Worm (Caenorhabditis elegans) whole organism, L2 larva: ENCODE measurements around the gene Y45G5AM.4.

ENCODE experiments used
- R02D3.7 ChIP-seq: fragments of 150-350 bp; optimal IDR thresholded peaks from 2 replicates; lab custom pipeline; 2014; ENCODE audit warnings: missing biosample characterization, missing genetic modification characterization
- ZK546.5 ChIP-seq: sonication (generic microtip); optimal IDR thresholded peaks from 2 replicates; lab custom pipeline; 2017; ENCODE audit warnings: missing biosample characterization, missing genetic modification characterization
- egl-27 ChIP-seq: sonication (generic microtip); optimal IDR thresholded peaks from 3 replicates; lab custom pipeline; 2017; ENCODE audit warnings: missing biosample characterization, missing genetic modification reagents, missing genetic modification characterization
- elt-3 ChIP-seq: sonication (generic microtip); optimal IDR thresholded peaks from 2 replicates; lab custom pipeline; 2017; ENCODE audit warnings: missing biosample characterization, missing genetic modification characterization
- lin-13 ChIP-seq: fragments of 150-350 bp; optimal IDR thresholded peaks from 2 replicates; lab custom pipeline; 2014; ENCODE audit warnings: missing biosample characterization, missing genetic modification reagents, missing genetic modification characterization
- mdl-1 ChIP-seq, 2 experiments: fragments of 150-350 bp in 1 of 2; sonication (generic microtip) in 1 of 2; optimal IDR thresholded peaks; 2 replicates each; lab custom pipeline; 2017; ENCODE audit warnings: missing biosample characterization in 2 of 2, missing genetic modification characterization in 2 of 2
- nhr-10 ChIP-seq: sonication (generic microtip); optimal IDR thresholded peaks from 2 replicates; lab custom pipeline; 2017; ENCODE audit warnings: missing biosample characterization, missing genetic modification characterization
- nhr-11 ChIP-seq: fragments of 150-350 bp; optimal IDR thresholded peaks from 2 replicates; lab custom pipeline; 2014; ENCODE audit warnings: missing biosample characterization, missing genetic modification characterization
- nhr-237 ChIP-seq: fragments of 150-350 bp; optimal IDR thresholded peaks from 2 replicates; lab custom pipeline; 2014; ENCODE audit warnings: missing biosample characterization, missing genetic modification characterization
- nhr-25 ChIP-seq: fragments of 150-350 bp; sonication (generic microtip); optimal IDR thresholded peaks from 3 replicates; lab custom pipeline; 2014; ENCODE audit warnings: missing biosample characterization, missing genetic modification characterization
- nhr-77 ChIP-seq: fragments of 150-350 bp; optimal IDR thresholded peaks from 2 replicates; lab custom pipeline; 2014; ENCODE audit warnings: missing biosample characterization, missing genetic modification characterization
- snpc-4 ChIP-seq: fragments of 150-350 bp; optimal IDR thresholded peaks from 2 replicates; lab custom pipeline; 2014; ENCODE audit warnings: missing biosample characterization, missing genetic modification characterization
- ztf-11 ChIP-seq: sonication (generic microtip); optimal IDR thresholded peaks from 2 replicates; lab custom pipeline; 2017; ENCODE audit warnings: missing biosample characterization, missing genetic modification characterization
- ztf-4 ChIP-seq: fragments of 150-350 bp; optimal IDR thresholded peaks from 2 replicates; lab custom pipeline; 2014; ENCODE audit warnings: missing biosample characterization, missing genetic modification characterization

DNA sequence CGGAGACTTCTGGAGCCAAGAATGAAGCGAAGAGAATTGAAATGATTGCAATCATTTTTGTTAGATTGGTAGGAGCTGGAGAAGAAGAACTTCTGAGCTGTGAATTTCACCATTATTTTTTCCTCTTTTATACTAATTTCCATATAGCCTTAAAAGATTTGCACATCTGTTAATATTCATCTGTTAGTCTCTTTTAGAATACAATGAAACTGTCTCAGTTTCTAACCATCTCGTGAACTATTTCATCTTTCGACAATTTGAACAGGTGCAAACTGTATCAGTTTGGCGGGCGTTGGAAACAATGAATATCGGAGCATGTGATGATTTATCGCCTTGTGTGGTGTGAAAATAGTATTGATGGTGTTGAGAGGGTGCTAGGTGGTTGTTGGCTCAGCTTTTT is 40.6 kb upstream of the Y45G5AM.4 start, which contains the start of gene phat-5:
- TF ChIP-seq egl-27 (no peak), mdl-1 (tag; optimal IDR thresholded peaks at IDR 0.05; lab: Kevin White, UChicago) (no peak), nhr-237 (tag; lab: Kevin White, UChicago) (no peak), R02D3.7 (tag; lab: Kevin White, UChicago) (no peak), nhr-77 (tag; lab: Kevin White, UChicago) (no peak), lin-13 (GFP tag; lab: Kevin White, UChicago) (no peak), ZK546.5 (tag; lab: Kevin White, UChicago) (no peak), snpc-4 (tag; lab: Kevin White, UChicago) (no peak), nhr-11 (no peak), nhr-25 (no peak), elt-3 (tag; lab: Kevin White, UChicago) (no peak), ztf-4 (no peak), nhr-10 (tag; lab: Kevin White, UChicago) (no peak), ztf-11 (tag; lab: Kevin White, UChicago) (no peak)
